Worm (Caenorhabditis elegans): ENCODE measurements around the gene W08F4.12.
A peak's percentile ranks its signal among the peaks of the same experiment; 100 is the strongest.
"Not testable (repeated sequence)": the region's sequence is repeated elsewhere in the genome, so short reads cannot be mapped to it uniquely, and the experiment has no call there.

Gene W08F4.12

ce11 chrII:555371-555770, 28.9 kb downstream of the W08F4.12 start:
- TF ChIP-seq elt-3 (tag; optimal IDR thresholded peaks at IDR 0.05) (no peak), unc-62 (GFP tag; optimal IDR thresholded peaks at IDR 0.05) (peak; percentile 5)

DNA sequence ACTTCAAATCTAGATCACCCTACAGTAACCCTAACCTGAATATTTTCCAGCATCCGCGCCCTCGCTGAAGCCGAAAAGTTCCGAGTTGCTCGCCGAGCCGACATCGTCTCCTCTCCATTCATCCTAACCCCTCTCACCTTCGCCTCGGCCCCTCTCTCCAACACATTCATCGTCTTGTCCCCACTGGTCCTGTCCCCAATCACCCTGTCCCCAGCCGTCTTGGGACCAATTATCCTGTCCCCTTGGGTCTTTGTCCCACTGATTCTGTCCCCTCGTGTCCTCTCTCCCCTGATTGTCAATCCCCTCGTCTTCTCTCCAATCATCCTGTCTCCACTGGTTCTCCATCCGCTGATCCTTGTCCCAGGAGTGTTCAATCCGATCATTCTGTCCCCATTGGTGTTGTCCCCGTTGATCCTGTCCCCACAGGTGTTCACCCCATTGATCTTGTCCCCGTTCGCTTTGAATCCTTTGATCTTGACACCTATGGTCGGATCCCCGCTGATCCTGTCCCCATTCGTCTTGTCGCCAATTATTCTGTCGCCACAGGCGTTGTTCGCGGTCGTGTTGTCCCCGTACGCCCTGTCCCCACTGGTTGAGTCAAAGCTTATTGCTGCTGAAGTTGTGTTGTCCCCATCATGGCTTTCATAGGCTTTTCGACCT, 32.8 kb downstream of the W08F4.12 start, which contains the start of gene lips-7:
Gene lips-7, plus strand, starts transcription at position 610 of the 660 bp plus-strand sequence.
- TF ChIP-seq lsy-2 (tag; optimal IDR thresholded peaks at IDR 0.05) (no peak), snpc-4 (tag; optimal IDR thresholded peaks at IDR 0.05) (no peak), pha-4 (tag; optimal IDR thresholded peaks at IDR 0.05) (no peak), ceh-43 (GFP tag; optimal IDR thresholded peaks at IDR 0.05) (no peak), tbx-8 (GFP tag; optimal IDR thresholded peaks at IDR 0.05) (no peak), lin-32 (GFP tag; optimal IDR thresholded peaks at IDR 0.05) (no peak), blmp-1 (tag; optimal IDR thresholded peaks at IDR 0.05) (no peak), elt-1 (tag; optimal IDR thresholded peaks at IDR 0.05; ENCODE audit: borderline replicate concordance, insufficient read depth) (no peak)

DNA sequence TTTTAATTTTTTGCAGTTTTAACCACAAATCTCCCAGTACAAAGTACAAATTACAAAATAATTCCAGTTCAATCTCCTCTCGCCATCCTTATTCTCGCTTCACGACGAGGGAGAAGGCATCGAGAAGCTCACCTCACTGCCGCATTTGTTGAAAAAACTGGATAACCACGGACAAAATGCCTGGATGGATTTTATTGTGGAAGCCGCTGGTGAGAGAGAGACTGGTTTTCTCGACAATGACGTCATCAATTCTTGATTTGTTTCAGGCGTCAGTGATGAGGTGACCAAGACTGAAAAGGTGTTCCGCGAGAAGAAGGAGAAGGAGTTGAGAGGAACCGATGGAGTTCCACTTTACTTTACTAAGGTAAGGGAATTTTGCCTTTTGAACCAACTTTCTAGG, 34.7 kb downstream of the W08F4.12 start:
- no peak for TF ChIP-seq M03D4.4 (tag; optimal IDR thresholded peaks at IDR 0.05)

DNA sequence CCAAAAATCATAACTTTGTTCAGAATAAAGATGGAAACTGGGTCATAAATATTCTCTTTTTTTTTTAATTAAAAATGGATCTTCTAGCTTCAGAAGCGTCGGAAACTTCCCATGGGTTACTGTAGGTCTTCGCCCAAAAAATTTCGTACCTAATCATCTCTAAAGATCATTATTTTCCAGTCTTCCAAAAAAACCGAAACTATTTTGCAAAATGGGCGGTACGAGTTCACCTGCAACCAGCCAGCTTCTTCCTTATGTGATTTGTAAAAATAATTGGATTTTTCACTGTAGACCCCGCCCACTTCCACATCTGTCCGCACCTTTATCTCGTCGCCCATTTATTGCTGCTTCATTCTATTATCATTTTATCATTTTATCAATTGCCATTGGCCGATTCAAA, 37.8 kb downstream of the W08F4.12 start, which contains the start of gene mlt-10:
Gene mlt-10, plus strand, starts transcription at position 301 of the 400 bp plus-strand sequence.
- no peak for TF ChIP-seq flh-1 (GFP tag; optimal IDR thresholded peaks at IDR 0.05)
- TF ChIP-seq unc-120 (tag; optimal IDR thresholded peaks at IDR 0.05; ENCODE audit: poor library complexity, severe bottlenecking): no peak
- TF ChIP-seq unc-62 (GFP tag; optimal IDR thresholded peaks at IDR 0.05): no peak
- no peak for TF ChIP-seq blmp-1 (tag; optimal IDR thresholded peaks at IDR 0.05)

- TF ChIP-seq zip-8 (tag; optimal IDR thresholded peaks at IDR 0.05) (no peak), drap-1 (GFP tag; optimal IDR thresholded peaks at IDR 0.05) (no peak), elt-1 (tag; optimal IDR thresholded peaks at IDR 0.05; ENCODE audit: borderline replicate concordance, insufficient read depth) (no peak), ceh-39 (tag; optimal IDR thresholded peaks at IDR 0.05) (no peak), lsy-2 (tag; optimal IDR thresholded peaks at IDR 0.05) (no peak), elt-3 (tag; optimal IDR thresholded peaks at IDR 0.05) (no peak)
These were observed 41.8 kb downstream of the W08F4.12 start for ce11 chrII:542416-542815.

ce11 chrII:536775-537174, 47.4 kb downstream of the W08F4.12 start, which contains the start of gene T27A1.2:
Gene T27A1.2 (minus strand): TSS chrII:536875.
- TF ChIP-seq mep-1 (tag; optimal IDR thresholded peaks at IDR 0.05): no peak
- no peak for TF ChIP-seq elt-1 (tag; optimal IDR thresholded peaks at IDR 0.05; ENCODE audit: borderline replicate concordance, insufficient read depth)
- TF ChIP-seq zip-8 (tag; optimal IDR thresholded peaks at IDR 0.05): no peak
- no peak for TF ChIP-seq lsy-2 (tag; optimal IDR thresholded peaks at IDR 0.05)
- TF ChIP-seq sptf-1 (tag; optimal IDR thresholded peaks at IDR 0.05): no peak
- TF ChIP-seq M03D4.4 (tag; optimal IDR thresholded peaks at IDR 0.05): no peak
- TF ChIP-seq elt-3 (tag; optimal IDR thresholded peaks at IDR 0.05): no peak
- TF ChIP-seq cnd-1 (tag; optimal IDR thresholded peaks at IDR 0.05): no peak
- TF ChIP-seq blmp-1 (tag; optimal IDR thresholded peaks at IDR 0.05): no peak
- TF ChIP-seq pha-4 (tag; optimal IDR thresholded peaks at IDR 0.05): no peak
- TF ChIP-seq unc-39 (tag; optimal IDR thresholded peaks at IDR 0.05): no peak

DNA sequence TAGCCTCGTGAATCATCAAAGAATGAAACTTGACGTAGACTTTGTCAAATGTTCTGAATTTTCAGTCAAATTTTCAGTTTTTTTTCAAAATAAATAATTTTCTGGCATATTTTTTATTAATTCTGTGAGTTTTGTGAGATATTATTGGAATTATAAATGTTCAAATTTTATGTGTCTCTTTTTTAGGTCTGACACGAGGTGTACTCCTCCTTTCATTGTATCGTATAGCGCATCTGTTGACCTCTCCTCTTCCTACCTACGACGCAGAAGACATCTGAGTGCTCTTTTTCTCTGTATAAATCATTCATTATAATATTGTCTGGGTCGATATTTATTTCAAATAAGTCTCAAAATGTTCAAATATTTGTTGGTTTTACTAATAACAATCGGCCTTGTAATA, 49.0 kb downstream of the W08F4.12 start, which contains the start of gene T27A1.3:
Gene T27A1.3, plus strand, starts transcription at position 301 of the 400 bp plus-strand sequence.
- TF ChIP-seq tbx-8 (GFP tag; optimal IDR thresholded peaks at IDR 0.05); ces-1 (GFP tag; optimal IDR thresholded peaks at IDR 0.05); pha-4 (tag; optimal IDR thresholded peaks at IDR 0.05): not testable (repeated sequence)

Measured in whole organism, mixed stage, embryonic.